Fruit fly (Drosophila melanogaster): Measurements from ENCODE around the gene CG45081.

- TF ChIP-seq CG11294 (GFP tag; IDR thresholded peaks at IDR 0.05) = no peak
- TF ChIP-seq CG3919 (GFP tag; optimal IDR thresholded peaks at IDR 0.05) = no peak
- no peak for TF ChIP-seq dsx (GFP tag; optimal IDR thresholded peaks at IDR 0.05; ENCODE audit: poor library complexity, severe bottlenecking)
- TF ChIP-seq fd85E (GFP tag; optimal IDR thresholded peaks at IDR 0.05) = no peak
- no peak for TF ChIP-seq spab (GFP tag; optimal IDR thresholded peaks at IDR 0.05)
- TF ChIP-seq Gug (GFP tag; IDR thresholded peaks at IDR 0.05) = no peak
- no peak for TF ChIP-seq OdsH (GFP tag; optimal IDR thresholded peaks at IDR 0.05)
- TF ChIP-seq cyc (GFP tag; optimal IDR thresholded peaks at IDR 0.05) = no peak
- no peak for TF ChIP-seq CG8319 (GFP tag; optimal IDR thresholded peaks at IDR 0.05)
- TF ChIP-seq Lpt (GFP tag; optimal IDR thresholded peaks at IDR 0.05) = no peak
- peak; percentile 19 for TF ChIP-seq CG3032 (tag; optimal IDR thresholded peaks at IDR 0.05)
- TF ChIP-seq fkh (GFP tag; optimal IDR thresholded peaks at IDR 0.05) = no peak
Measured at dm6 chr3L:19261213-19261612, 4.6 kb upstream of the CG45081 start, which contains the start of gene Bet1.

Measured in whole organism, prepupa.